Fruit fly (Drosophila melanogaster) whole organism, embryonic: Measurements from ENCODE around the gene CG13917.
A peak's percentile ranks its signal among the peaks of the same experiment; 100 is the strongest.

ENCODE experiments used
- B-H1 ChIP-seq: fragments of 200-800 bp; sonication (Bioruptor generic); IDR thresholded peaks from 3 replicates; pipeline ENCODE4 v1.3.6; 2022; ENCODE audit warnings: missing biosample characterization, missing genetic modification characterization
- CG11093 ChIP-seq: fragments of 200-800 bp; sonication (Bioruptor generic); IDR thresholded peaks from 3 replicates; pipeline ENCODE4 v1.3.6; 2022; ENCODE audit warnings: missing biosample characterization, missing genetic modification characterization
- CG12104 ChIP-seq: fragments of 200-800 bp; sonication (Bioruptor generic); optimal IDR thresholded peaks from 3 replicates; lab custom pipeline; 2016; ENCODE audit warnings: missing biosample characterization, missing genetic modification characterization
- CG12219 ChIP-seq: fragments of 200-800 bp; sonication (Bioruptor generic); optimal IDR thresholded peaks from 3 replicates; lab custom pipeline; 2018; ENCODE audit warnings: missing biosample characterization, mild to moderate bottlenecking, missing genetic modification characterization
- CG13296 ChIP-seq: fragments of 200-800 bp; sonication (Bioruptor generic); optimal IDR thresholded peaks from 3 replicates; lab custom pipeline; 2018; ENCODE audit warnings: missing biosample characterization, mild to moderate bottlenecking, missing genetic modification characterization
- CG13775 ChIP-seq: fragments of 200-800 bp; sonication (Bioruptor generic); optimal IDR thresholded peaks from 3 replicates; lab custom pipeline; 2017; ENCODE audit warnings: missing biosample characterization, mild to moderate bottlenecking, missing genetic modification characterization
- CG13894 ChIP-seq: fragments of 200-800 bp; sonication (Bioruptor generic); optimal IDR thresholded peaks from 3 replicates; lab custom pipeline; 2018; ENCODE audit warnings: missing biosample characterization, mild to moderate bottlenecking, missing genetic modification characterization, moderate library complexity
- CG14441 ChIP-seq: fragments of 200-800 bp; sonication (Bioruptor generic); IDR thresholded peaks from 2 replicates; pipeline ENCODE4 v1.3.6; 2022; ENCODE audit warnings: missing biosample characterization, missing genetic modification characterization
- CG16863 ChIP-seq: fragments of 200-800 bp; sonication (Bioruptor generic); optimal IDR thresholded peaks from 3 replicates; lab custom pipeline; 2016; ENCODE audit warnings: missing biosample characterization, missing genetic modification characterization
- CG18764 ChIP-seq: fragments of 200-800 bp; sonication (Bioruptor generic); optimal IDR thresholded peaks from 3 replicates; lab custom pipeline; 2016; ENCODE audit warnings: missing biosample characterization, missing genetic modification characterization
- CG2889 ChIP-seq: fragments of 200-800 bp; sonication (Bioruptor generic); IDR thresholded peaks from 3 replicates; pipeline ENCODE4 v1.3.6; 2022; ENCODE audit warnings: missing biosample characterization, missing genetic modification characterization
- CG4730 ChIP-seq: fragments of 200-800 bp; sonication (Bioruptor generic); IDR thresholded peaks from 2 replicates; pipeline ENCODE4 v1.3.6; 2022; ENCODE audit warnings: missing biosample characterization, missing genetic modification characterization
- CG4854 ChIP-seq: fragments of 200-800 bp; sonication (Bioruptor generic); optimal IDR thresholded peaks from 2 replicates; lab custom pipeline; 2016; ENCODE audit warnings: missing biosample characterization, missing genetic modification characterization, inconsistent platforms
- CG5953 ChIP-seq: fragments of 200-800 bp; sonication (Bioruptor generic); IDR thresholded peaks from 2 replicates; pipeline ENCODE4 v1.3.6; 2022; ENCODE audit warnings: missing biosample characterization, missing genetic modification characterization
- CG6254 ChIP-seq: fragments of 200-800 bp; sonication (Bioruptor generic); optimal IDR thresholded peaks from 3 replicates; lab custom pipeline; 2017; ENCODE audit warnings: mild to moderate bottlenecking, missing biosample characterization, missing genetic modification reagents, missing genetic modification characterization
- CG7271 ChIP-seq: fragments of 200-800 bp; sonication (Bioruptor generic); optimal IDR thresholded peaks from 2 replicates; lab custom pipeline; 2018; ENCODE audit warnings: missing biosample characterization, mild to moderate bottlenecking, missing genetic modification characterization, moderate library complexity
- CG8281 ChIP-seq: fragments of 200-800 bp; sonication (Bioruptor generic); optimal IDR thresholded peaks from 2 replicates; lab custom pipeline; 2018; ENCODE audit warnings: missing biosample characterization, mild to moderate bottlenecking, missing genetic modification characterization, moderate library complexity
- CG8359 ChIP-seq: fragments of 200-800 bp; sonication (Bioruptor generic); optimal IDR thresholded peaks from 2 replicates; lab custom pipeline; 2017; ENCODE audit warnings: missing biosample characterization, mild to moderate bottlenecking, missing genetic modification characterization, borderline replicate concordance
- CG8765 ChIP-seq: fragments of 200-800 bp; sonication (Bioruptor generic); IDR thresholded peaks from 2 replicates; pipeline ENCODE4 v1.3.6; 2022; ENCODE audit warnings: missing biosample characterization, missing genetic modification characterization
- D19A ChIP-seq: fragments of 200-800 bp; optimal IDR thresholded peaks from 3 replicates; lab custom pipeline; 2019; ENCODE audit warnings: missing biosample characterization, mild to moderate bottlenecking, missing genetic modification characterization, moderate library complexity
- Dad ChIP-seq: fragments of 200-800 bp; sonication (Bioruptor generic); optimal IDR thresholded peaks from 3 replicates; lab custom pipeline; 2016; ENCODE audit warnings: missing biosample characterization, missing genetic modification characterization
- Dfd ChIP-seq, 2 experiments: fragments of >200 bp; optimal IDR thresholded peaks; 2 replicates each; lab custom pipeline; 2017; ENCODE audit warnings: missing biosample characterization in 2 of 2, missing genetic modification characterization in 2 of 2
- Dll ChIP-seq: fragments of 200-800 bp; sonication (Bioruptor generic); IDR thresholded peaks from 4 replicates; pipeline ENCODE4 v1.3.6; 2022; ENCODE audit warnings: missing biosample characterization, missing genetic modification characterization; ENCODE audit not compliant: partially characterized antibody
- HLH3B ChIP-seq: fragments of 200-800 bp; sonication (Bioruptor generic); IDR thresholded peaks from 2 replicates; pipeline ENCODE4 v1.3.6; 2022; ENCODE audit warnings: missing biosample characterization, missing genetic modification characterization
- HmgD ChIP-seq: fragments of 200-800 bp; sonication (Bioruptor generic); optimal IDR thresholded peaks from 3 replicates; lab custom pipeline; 2016; ENCODE audit warnings: missing biosample characterization, missing genetic modification characterization
- Hsf ChIP-seq: fragments of 200-800 bp; sonication (Bioruptor generic); optimal IDR thresholded peaks from 3 replicates; lab custom pipeline; 2016; ENCODE audit warnings: missing biosample characterization, missing genetic modification characterization
- MTF-1 ChIP-seq: fragments of 200-800 bp; sonication (Bioruptor generic); optimal IDR thresholded peaks from 2 replicates; lab custom pipeline; 2018; ENCODE audit warnings: missing biosample characterization, mild to moderate bottlenecking, missing genetic modification characterization, borderline replicate concordance
- Max ChIP-seq: fragments of 200-800 bp; sonication (Bioruptor generic); optimal IDR thresholded peaks from 2 replicates; lab custom pipeline; 2016; ENCODE audit warnings: missing biosample characterization, mild to moderate bottlenecking, missing genetic modification characterization
- NFAT ChIP-seq: fragments of 200-800 bp; sonication (Bioruptor generic); IDR thresholded peaks from 2 replicates; pipeline ENCODE4 v1.3.6; 2022; ENCODE audit warnings: missing biosample characterization, missing genetic modification characterization
- Poxn ChIP-seq: fragments of 200-800 bp; sonication (Bioruptor generic); IDR thresholded peaks from 2 replicates; pipeline ENCODE4 v1.3.6; 2022; ENCODE audit warnings: missing biosample characterization, missing genetic modification characterization
- Spps ChIP-seq: fragments of 200-800 bp; sonication (Bioruptor generic); optimal IDR thresholded peaks from 2 replicates; lab custom pipeline; 2018; ENCODE audit warnings: missing biosample characterization, mild to moderate bottlenecking, missing genetic modification characterization
- Vsx1 ChIP-seq: fragments of 200-800 bp; sonication (Bioruptor generic); optimal IDR thresholded peaks from 2 replicates; lab custom pipeline; 2017; ENCODE audit warnings: missing biosample characterization, mild to moderate bottlenecking, missing genetic modification characterization, missing genetic modification reagents
- Xrp1 ChIP-seq: fragments of 200-800 bp; sonication (Bioruptor generic); IDR thresholded peaks from 2 replicates; pipeline ENCODE4 v1.3.6; 2022; ENCODE audit warnings: missing biosample characterization, missing genetic modification characterization
- ara ChIP-seq: fragments of 200-800 bp; sonication (Bioruptor generic); IDR thresholded peaks from 2 replicates; pipeline ENCODE4 v1.3.6; 2022; ENCODE audit warnings: missing biosample characterization, missing genetic modification characterization
- cg ChIP-seq: fragments of 200-800 bp; sonication (Bioruptor generic); optimal IDR thresholded peaks from 3 replicates; lab custom pipeline; 2019; ENCODE audit warnings: missing biosample characterization, mild to moderate bottlenecking, missing genetic modification characterization, moderate library complexity
- crp ChIP-seq, 2 experiments: fragments of 200-800 bp; sonication (Bioruptor generic); optimal IDR thresholded peaks; 2 replicates in 1 of 2; 3 replicates in 1 of 2; lab custom pipeline; 2017; ENCODE audit warnings: missing biosample characterization in 2 of 2, missing genetic modification characterization in 2 of 2, mild to moderate bottlenecking in 1 of 2, moderate library complexity in 1 of 2
- cwo ChIP-seq: fragments of 200-800 bp; sonication (Bioruptor generic); optimal IDR thresholded peaks from 3 replicates; lab custom pipeline; 2017; ENCODE audit warnings: missing biosample characterization, missing genetic modification characterization, mild to moderate bottlenecking, moderate library complexity, missing genetic modification reagents
- dysf ChIP-seq: fragments of 200-800 bp; sonication (Bioruptor generic); IDR thresholded peaks from 3 replicates; pipeline ENCODE4 v1.3.6; 2022; ENCODE audit warnings: missing biosample characterization, missing genetic modification characterization
- ems ChIP-seq: fragments of 200-800 bp; sonication (Bioruptor generic); optimal IDR thresholded peaks from 3 replicates; lab custom pipeline; 2016; ENCODE audit warnings: missing biosample characterization, missing genetic modification characterization
- fd96Cb ChIP-seq: fragments of 200-800 bp; sonication (Bioruptor generic); optimal IDR thresholded peaks from 2 replicates; lab custom pipeline; 2018; ENCODE audit warnings: missing biosample characterization, mild to moderate bottlenecking, missing genetic modification characterization, moderate library complexity
- ftz-f1 ChIP-seq: fragments of 200-800 bp; sonication (Bioruptor generic); optimal IDR thresholded peaks from 2 replicates; lab custom pipeline; 2016; ENCODE audit warnings: missing biosample characterization, missing genetic modification characterization
- grau ChIP-seq: fragments of 200-800 bp; optimal IDR thresholded peaks from 3 replicates; lab custom pipeline; 2019; ENCODE audit warnings: missing biosample characterization, mild to moderate bottlenecking, missing genetic modification characterization, moderate library complexity
- hb ChIP-seq: fragments of 200-800 bp; sonication (Bioruptor generic); IDR thresholded peaks from 3 replicates; pipeline ENCODE4 v1.3.6; 2022; ENCODE audit warnings: missing biosample characterization, missing genetic modification characterization; ENCODE audit not compliant: partially characterized antibody
- luna ChIP-seq: fragments of 200-800 bp; sonication (Bioruptor generic); optimal IDR thresholded peaks from 2 replicates; lab custom pipeline; 2016; ENCODE audit warnings: missing biosample characterization, missing genetic modification characterization
- pzg ChIP-seq: fragments of 200-800 bp; sonication (Bioruptor generic); optimal IDR thresholded peaks from 3 replicates; lab custom pipeline; 2018; ENCODE audit warnings: missing biosample characterization, mild to moderate bottlenecking, missing genetic modification characterization, moderate library complexity
- ssp ChIP-seq: fragments of 200-800 bp; sonication (Bioruptor generic); IDR thresholded peaks from 2 replicates; pipeline ENCODE4 v1.3.6; 2022; ENCODE audit warnings: missing biosample characterization, missing genetic modification characterization
- tna ChIP-seq: fragments of 200-800 bp; sonication (Bioruptor generic); IDR thresholded peaks from 2 replicates; pipeline ENCODE4 v1.3.6; 2022; ENCODE audit warnings: missing biosample characterization, missing genetic modification characterization; ENCODE audit not compliant: partially characterized antibody
- ttk ChIP-seq: fragments of 200-800 bp; sonication (Bioruptor generic); IDR thresholded peaks from 2 replicates; pipeline ENCODE4 v2.1.2; 2022; ENCODE audit warnings: missing biosample characterization, missing genetic modification characterization
- zen ChIP-seq: fragments of 200-800 bp; sonication (Bioruptor generic); optimal IDR thresholded peaks from 3 replicates; lab custom pipeline; 2018; ENCODE audit warnings: missing biosample characterization, mild to moderate bottlenecking, missing genetic modification characterization, moderate library complexity
- zfh2 ChIP-seq: fragments of 200-800 bp; sonication (Bioruptor generic); optimal IDR thresholded peaks from 2 replicates; lab custom pipeline; 2016; ENCODE audit warnings: missing biosample characterization, missing genetic modification characterization

Gene CG13917

DNA sequence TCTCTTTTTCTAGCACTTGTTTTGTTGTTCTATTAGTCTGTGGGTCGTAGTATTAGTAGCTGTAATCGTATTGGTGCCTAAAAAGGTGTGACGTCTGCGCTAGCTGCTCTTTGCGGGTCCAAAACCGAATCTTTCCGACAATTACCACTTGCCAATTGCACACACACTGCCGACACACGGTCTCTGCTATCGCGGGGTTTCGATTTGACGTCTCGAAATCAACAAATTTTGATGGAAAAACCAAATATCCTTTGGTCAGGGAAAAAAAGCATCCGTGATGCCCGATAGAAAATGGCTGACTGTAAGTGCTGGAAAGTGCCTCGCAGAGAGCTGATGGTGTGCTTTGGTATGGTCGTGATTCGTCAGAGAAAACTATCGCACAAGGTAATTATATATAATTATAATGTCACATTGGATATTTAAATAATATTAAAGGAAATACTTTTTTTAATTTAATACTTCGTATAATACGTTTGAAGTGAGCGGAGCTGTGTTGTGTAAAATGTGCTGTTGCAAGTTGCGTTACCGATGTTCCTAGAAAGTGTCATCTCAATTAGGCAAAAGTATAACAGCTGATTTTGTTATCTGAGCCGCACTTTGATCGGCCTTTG lies 18.2 kb upstream of the CG13917 start, which contains the start of the genes Pex10 and CG12099 (continued):
- TF ChIP-seq ttk (GFP tag; lab: Robert Waterston, UW): peak; percentile 83
- peak; percentile 87 for TF ChIP-seq CG4730
- TF ChIP-seq CG13894: no peak
- TF ChIP-seq CG14441: peak; percentile 89
- TF ChIP-seq Dll (GFP tag; lab: Robert Waterston, UW): peak; percentile 99
- peak; percentile 82 for TF ChIP-seq zfh2 (GFP tag; lab: Kevin White, UChicago)
- TF ChIP-seq ara (GFP tag; lab: Robert Waterston, UW): peak; percentile 87
- TF ChIP-seq hb: peak; percentile 90
- no peak for TF ChIP-seq Dfd (GFP tag; optimal IDR thresholded peaks at IDR 0.05; lab: Kevin White, UChicago)
- peak; percentile 87 to 98 for TF ChIP-seq crp (GFP tag; optimal IDR thresholded peaks at IDR 0.05; lab: Kevin White, UChicago)
- peak; percentile 83 for TF ChIP-seq Hsf (GFP tag; lab: Kevin White, UChicago)
- peak; percentile 62 for TF ChIP-seq CG6254 (GFP tag; lab: Kevin White, UChicago)
- TF ChIP-seq NFAT (GFP tag; lab: Robert Waterston, UW): peak; percentile 93
- peak; percentile 81 for TF ChIP-seq CG12104 (GFP tag; lab: Kevin White, UChicago)
- TF ChIP-seq Vsx1: no peak
- TF ChIP-seq tna (GFP tag; lab: Robert Waterston, UW): peak; percentile 79
- peak; percentile 41 for TF ChIP-seq Dad (GFP tag; lab: Kevin White, UChicago)
- no peak for TF ChIP-seq CG8281 (tag; lab: Kevin White, UChicago)
- TF ChIP-seq Xrp1: peak; percentile 93
- peak; percentile 15 for TF ChIP-seq ftz-f1 (GFP tag; lab: Kevin White, UChicago)
- peak; percentile 94 for TF ChIP-seq CG13775
- TF ChIP-seq Spps (tag; lab: Kevin White, UChicago): peak; percentile 44
- TF ChIP-seq CG11093 (GFP tag; lab: Robert Waterston, UW): peak; percentile 78; the same call in 2 of the 3 replicates
- no peak for TF ChIP-seq D19A (tag; lab: Kevin White, UChicago)
- TF ChIP-seq Max: peak; percentile 90
- TF ChIP-seq fd96Cb (tag; lab: Kevin White, UChicago): peak; percentile 71
- TF ChIP-seq zen (tag; lab: Kevin White, UChicago): peak; percentile 89
- TF ChIP-seq pzg: peak; percentile 76
- peak; percentile 91 for TF ChIP-seq cg
- peak; percentile 73 for TF ChIP-seq Poxn (GFP tag; lab: Robert Waterston, UW)
- no peak for TF ChIP-seq HmgD (GFP tag; lab: Kevin White, UChicago)
- TF ChIP-seq CG7271 (tag; lab: Kevin White, UChicago): peak; percentile 53
- peak; percentile 80 for TF ChIP-seq CG13296 (GFP tag; lab: Kevin White, UChicago)
- TF ChIP-seq CG4854 (GFP tag; lab: Kevin White, UChicago): peak; percentile 74
- TF ChIP-seq CG2889 (GFP tag; lab: Robert Waterston, UW): peak; percentile 79
- TF ChIP-seq CG8359: peak; percentile 15
- peak; percentile 58 for TF ChIP-seq CG12219
- TF ChIP-seq cwo (GFP tag; lab: Kevin White, UChicago): peak; percentile 67
- TF ChIP-seq luna (GFP tag; lab: Kevin White, UChicago): no peak
- TF ChIP-seq ssp (GFP tag; lab: Robert Waterston, UW): peak; percentile 86
- TF ChIP-seq grau: peak; percentile 88
- TF ChIP-seq CG16863 (GFP tag; lab: Kevin White, UChicago): peak; percentile 61
- peak; percentile 83 for TF ChIP-seq CG18764
- no peak for TF ChIP-seq MTF-1 (GFP tag; lab: Kevin White, UChicago)
- TF ChIP-seq CG8765 (GFP tag; lab: Robert Waterston, UW): peak; percentile 87
- peak; percentile 76 for TF ChIP-seq ems (GFP tag; lab: Kevin White, UChicago)
- peak; percentile 68 for TF ChIP-seq CG5953 (GFP tag; lab: Robert Waterston, UW)
- peak; percentile 84 for TF ChIP-seq B-H1 (GFP tag; lab: Robert Waterston, UW)
- TF ChIP-seq dysf (GFP tag; lab: Robert Waterston, UW): peak; percentile 92
- peak; percentile 88 for TF ChIP-seq HLH3B (GFP tag; lab: Robert Waterston, UW)
